Fruit fly (Drosophila melanogaster): ENCODE results near the gene CG42556.

The CG42556 gene

DNA sequence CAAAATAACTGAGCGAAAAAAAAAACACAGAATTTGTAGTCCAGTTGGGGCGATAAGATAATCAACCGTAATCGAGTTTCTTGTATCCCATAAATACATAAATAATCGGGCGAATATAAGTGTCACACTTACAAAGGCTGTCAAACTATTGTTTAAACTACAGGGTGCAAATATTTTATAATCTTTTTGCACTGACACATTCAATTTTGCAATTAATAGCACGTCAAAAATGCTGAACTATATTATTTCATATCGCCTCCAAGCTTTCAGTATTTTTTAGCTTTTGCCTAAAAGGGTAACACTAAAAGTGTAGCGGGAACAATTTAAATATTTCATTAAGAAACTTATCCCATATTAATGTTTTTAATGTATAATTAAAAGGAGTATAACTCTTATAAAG is 20.5 kb downstream of the CG42556 start, which contains the start of gene ApepP (continued):
- TF ChIP-seq jumu (GFP tag; optimal IDR thresholded peaks at IDR 0.05) (no peak), prd (optimal IDR thresholded peaks at IDR 0.05) (no peak), prd (GFP tag; IDR thresholded peaks at IDR 0.05) (no peak), Med (GFP tag) (no peak), Drgx (GFP tag; IDR thresholded peaks at IDR 0.05) (no peak), vfl (GFP tag; optimal IDR thresholded peaks at IDR 0.05) (no peak), CG17385 (GFP tag; optimal IDR thresholded peaks at IDR 0.05) (no peak), GATAe (GFP tag; conservative IDR thresholded peaks at IDR 0.05) (peak; percentile 34; the same call in 1 of the 2 replicates), CG6272 (GFP tag; IDR thresholded peaks at IDR 0.05) (no peak), CG3281 (GFP tag; optimal IDR thresholded peaks at IDR 0.05) (no peak), Hmr (GFP tag; optimal IDR thresholded peaks at IDR 0.05) (no peak), CG18262 (tag; optimal IDR thresholded peaks at IDR 0.05) (no peak), trem (tag; optimal IDR thresholded peaks at IDR 0.05) (no peak), Sry-δ (GFP tag; optimal IDR thresholded peaks at IDR 0.05) (no peak), CG5180 (GFP tag; optimal IDR thresholded peaks at IDR 0.05) (no peak), exex (tag; optimal IDR thresholded peaks at IDR 0.05) (peak; percentile 83), Chrac-16 (GFP tag; optimal IDR thresholded peaks at IDR 0.05) (no peak), ftz-f1 (GFP tag; optimal IDR thresholded peaks at IDR 0.05) (no peak), Sry-β (GFP tag; optimal IDR thresholded peaks at IDR 0.05) (no peak), Hmx (GFP tag; optimal IDR thresholded peaks at IDR 0.05) (no peak), gcm (GFP tag; optimal IDR thresholded peaks at IDR 0.05) (no peak), CG18599 (GFP tag; optimal IDR thresholded peaks at IDR 0.05) (no peak), CG17802 (tag; optimal IDR thresholded peaks at IDR 0.05) (no peak), bigmax (GFP tag; optimal IDR thresholded peaks at IDR 0.05) (no peak), CG9437 (GFP tag; optimal IDR thresholded peaks at IDR 0.05) (no peak), CG9797 (GFP tag; optimal IDR thresholded peaks at IDR 0.05) (peak; percentile 44), D19A (tag; optimal IDR thresholded peaks at IDR 0.05) (no peak), HmgZ (tag; optimal IDR thresholded peaks at IDR 0.05) (peak; percentile 28), CG31224 (GFP tag; IDR thresholded peaks at IDR 0.05) (no peak), Neu2 (GFP tag; optimal IDR thresholded peaks at IDR 0.05; ENCODE audit: borderline replicate concordance) (no peak), CG15011 (GFP tag; optimal IDR thresholded peaks at IDR 0.05) (no peak), CG10321 (GFP tag; IDR thresholded peaks at IDR 0.05) (no peak), CG2120 (GFP tag; optimal IDR thresholded peaks at IDR 0.05) (no peak), slbo (GFP tag; IDR thresholded peaks at IDR 0.05) (no peak), CG15479 (GFP tag; optimal IDR thresholded peaks at IDR 0.05) (no peak), CG8359 (GFP tag; optimal IDR thresholded peaks at IDR 0.05; ENCODE audit: borderline replicate concordance) (no peak), CG7928 (GFP tag; optimal IDR thresholded peaks at IDR 0.05) (no peak), nerfin-2 (GFP tag; IDR thresholded peaks at IDR 0.05; ENCODE audit: partially characterized antibody) (no peak), CG12299 (tag; optimal IDR thresholded peaks at IDR 0.05) (no peak), gfzf (GFP tag; optimal IDR thresholded peaks at IDR 0.05) (peak; percentile 73), chm (GFP tag; IDR thresholded peaks at IDR 0.05) (no peak), bbx (GFP tag; IDR thresholded peaks at IDR 0.05; ENCODE audit: partially characterized antibody) (no peak), Sox100B (GFP tag; optimal IDR thresholded peaks at IDR 0.05) (no peak), CG13894 (tag; optimal IDR thresholded peaks at IDR 0.05) (no peak)
